Worm (Caenorhabditis elegans): ENCODE data around the gene perm-5.

The perm-5 gene

ce11 chrIV:5701646-5702045 lies 1.6 kb downstream of the perm-5 start:
- TF ChIP-seq him-1 (tag; optimal IDR thresholded peaks at IDR 0.05): no peak
- no peak for TF ChIP-seq dao-5 (tag; optimal IDR thresholded peaks at IDR 0.05)
- no peak for TF ChIP-seq W03F9.2 (tag; optimal IDR thresholded peaks at IDR 0.05)

DNA sequence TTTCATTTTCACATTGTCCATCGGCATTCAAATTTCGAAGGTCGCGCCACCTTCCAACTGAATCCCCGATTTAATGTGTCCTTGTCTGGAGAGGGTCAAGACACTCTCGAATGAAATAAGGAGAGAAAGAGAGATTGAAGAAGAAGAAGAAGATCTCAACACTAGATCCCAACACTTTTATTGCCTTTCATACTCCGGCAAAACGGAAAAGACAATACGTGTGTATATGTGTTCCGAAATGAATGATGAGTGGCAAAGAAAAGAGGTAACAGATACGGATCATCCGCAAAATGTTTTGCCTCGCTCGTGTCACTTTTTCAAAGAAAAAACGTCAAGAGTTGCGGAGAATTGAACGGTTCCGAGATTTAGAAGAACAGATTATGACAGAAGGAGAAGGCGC lies 2.9 kb downstream of the perm-5 start:
- no peak for TF ChIP-seq dao-5 (tag; optimal IDR thresholded peaks at IDR 0.05)

DNA sequence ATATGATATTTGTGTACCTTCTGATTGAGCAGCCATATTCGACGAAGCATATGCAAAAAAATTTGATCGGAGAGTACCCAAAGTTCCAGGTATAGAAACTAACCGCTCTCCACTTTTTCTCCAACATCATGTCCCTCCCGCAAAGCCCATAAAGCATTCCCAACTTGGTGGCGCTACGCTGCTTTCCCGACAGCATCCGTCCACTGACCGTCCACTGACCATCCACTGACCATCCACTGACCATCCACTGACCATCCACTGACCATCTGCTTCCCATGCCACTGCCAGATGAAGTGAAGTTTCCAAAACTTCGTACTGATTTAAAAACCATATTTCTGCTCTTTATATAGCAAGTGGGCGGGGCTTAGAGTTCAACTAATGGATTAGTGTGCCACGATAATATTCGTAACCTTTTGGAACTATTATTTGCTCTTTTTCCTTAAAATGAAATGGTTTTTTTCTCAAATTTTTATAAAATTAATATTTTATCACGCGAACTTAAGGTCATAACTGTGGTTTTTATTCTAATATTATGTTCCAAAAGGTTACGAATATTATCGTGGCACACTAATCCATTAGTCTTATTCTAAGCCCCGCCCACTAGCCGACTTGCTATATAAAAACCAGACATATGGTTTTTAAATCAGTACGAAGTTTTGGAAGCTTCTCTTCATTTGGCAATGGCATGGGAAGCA lies 12.7 kb downstream of the perm-5 start, which contains the start of gene C55C3.8:
TSS of gene C55C3.8 (plus strand) at position 645 of the 695 bp plus-strand sequence.
- no peak for TF ChIP-seq dao-5 (tag; optimal IDR thresholded peaks at IDR 0.05)

ce11 chrIV:5685014-5685413 lies 18.3 kb downstream of the perm-5 start, which contains the start of gene C55C3.3:
C55C3.3 (plus strand) TSS chrIV:5685287.
- no peak for TF ChIP-seq dao-5 (tag; optimal IDR thresholded peaks at IDR 0.05)
- no peak for TF ChIP-seq him-1 (tag; optimal IDR thresholded peaks at IDR 0.05)
- TF ChIP-seq W03F9.2 (tag; optimal IDR thresholded peaks at IDR 0.05): no peak

DNA sequence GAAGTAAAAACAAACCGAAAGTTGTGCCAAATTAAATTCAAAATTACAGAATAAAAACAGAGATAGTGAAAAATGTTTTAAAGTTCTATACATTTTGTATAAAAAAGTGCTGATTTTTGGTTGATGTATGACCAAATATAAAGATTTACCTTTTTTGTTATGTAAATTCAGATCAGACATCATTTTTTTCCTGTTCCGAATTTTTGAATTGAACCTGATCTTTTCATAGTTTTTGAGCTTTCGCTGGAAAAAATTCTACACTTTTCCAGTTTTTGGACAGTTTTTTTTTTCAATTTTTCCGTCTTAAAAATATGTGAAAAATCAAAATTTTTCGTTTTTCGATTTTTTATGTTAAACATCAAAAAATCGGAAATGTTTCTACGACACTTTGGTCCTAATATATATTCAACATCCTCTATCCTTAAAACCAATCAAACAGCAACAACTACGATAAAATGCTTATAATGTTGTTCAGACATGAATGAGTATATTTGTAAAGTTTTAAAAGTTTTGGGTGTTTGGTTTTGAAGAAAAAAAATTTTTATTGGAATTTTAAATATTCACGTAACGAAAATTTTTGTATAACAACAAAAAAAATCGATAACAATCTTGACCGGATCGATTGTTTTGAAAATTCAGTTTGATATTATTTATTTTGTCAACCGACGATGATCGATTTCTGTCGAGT lies 20.6 kb downstream of the perm-5 start, which contains the start of the genes C55C3.7 and C55C3.6:
TSS of gene C55C3.7 (minus strand) at position 101 of the 688 bp plus-strand sequence.
TSS of gene C55C3.6 (plus strand) at position 638 of the 688 bp plus-strand sequence.
- TF ChIP-seq him-1 (tag; optimal IDR thresholded peaks at IDR 0.05) (no peak), dao-5 (tag; optimal IDR thresholded peaks at IDR 0.05) (no peak), W03F9.2 (tag; optimal IDR thresholded peaks at IDR 0.05) (no peak)

- TF ChIP-seq W03F9.2 (tag; optimal IDR thresholded peaks at IDR 0.05): no peak
- TF ChIP-seq dao-5 (tag; optimal IDR thresholded peaks at IDR 0.05): no peak
- no peak for TF ChIP-seq him-1 (tag; optimal IDR thresholded peaks at IDR 0.05)
These were observed 25.2 kb downstream of the perm-5 start, which contains the start of gene C55C3.4 for ce11 chrIV:5678044-5678443. C55C3.4 (minus strand) TSS chrIV:5678144.

ce11 chrIV:5674435-5674834 lies 28.8 kb downstream of the perm-5 start, which contains the start of gene srd-5:
srd-5 (minus strand) TSS chrIV:5674535.
- TF ChIP-seq dao-5 (tag; optimal IDR thresholded peaks at IDR 0.05): no peak
- TF ChIP-seq W03F9.2 (tag; optimal IDR thresholded peaks at IDR 0.05): no peak
- TF ChIP-seq him-1 (tag; optimal IDR thresholded peaks at IDR 0.05): no peak

- no peak for TF ChIP-seq dao-5 (tag; optimal IDR thresholded peaks at IDR 0.05)
- TF ChIP-seq him-1 (tag; optimal IDR thresholded peaks at IDR 0.05): no peak
- no peak for TF ChIP-seq W03F9.2 (tag; optimal IDR thresholded peaks at IDR 0.05)
These were observed 31.9 kb downstream of the perm-5 start for ce11 chrIV:5671325-5671724.

DNA sequence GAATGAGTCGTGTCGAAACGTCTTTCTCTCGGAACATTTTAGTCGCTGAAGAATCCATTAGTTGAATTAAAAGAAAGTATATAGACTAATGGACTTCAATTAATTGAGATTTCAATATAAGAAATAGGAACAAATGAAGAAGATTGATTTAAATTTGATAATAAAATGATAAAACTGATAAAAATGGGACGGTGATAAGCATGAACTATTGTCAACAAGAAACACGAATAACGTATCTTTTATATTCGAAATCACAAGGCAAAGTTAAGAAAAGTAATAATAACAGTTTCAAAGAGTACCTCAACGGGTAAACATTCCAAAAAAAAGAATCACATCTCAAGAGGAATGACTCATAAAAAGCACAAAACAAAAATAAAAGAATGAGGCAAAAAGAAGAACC lies 33.8 kb downstream of the perm-5 start, which contains the start of gene T19E7.6:
TSS of gene T19E7.6 (minus strand) at position 45 of the 400 bp plus-strand sequence.
- no peak for TF ChIP-seq dao-5 (tag; optimal IDR thresholded peaks at IDR 0.05)
- no peak for TF ChIP-seq him-1 (tag; optimal IDR thresholded peaks at IDR 0.05)
- no peak for TF ChIP-seq W03F9.2 (tag; optimal IDR thresholded peaks at IDR 0.05)

DNA sequence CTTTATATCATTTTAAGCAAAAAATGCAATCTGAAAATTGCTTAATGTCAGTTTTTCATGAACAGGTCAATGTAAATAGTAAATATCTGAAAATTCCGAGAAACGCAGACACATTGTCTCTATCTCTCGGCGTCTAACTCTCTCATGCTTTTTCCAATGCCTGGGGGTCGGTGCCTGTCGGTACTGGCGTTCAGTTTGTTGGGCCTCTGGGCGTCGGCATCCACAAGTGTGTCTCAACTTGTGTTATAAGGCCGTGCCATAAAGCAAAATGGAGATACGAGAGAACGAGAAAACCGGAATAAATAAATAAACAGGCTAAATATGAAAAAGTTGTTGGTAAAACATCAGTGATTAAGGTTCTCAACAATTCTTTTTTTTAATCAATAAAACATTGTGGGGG lies 36.1 kb downstream of the perm-5 start:
- TF ChIP-seq W03F9.2 (tag; optimal IDR thresholded peaks at IDR 0.05) (no peak), dao-5 (tag; optimal IDR thresholded peaks at IDR 0.05) (no peak), him-1 (tag; optimal IDR thresholded peaks at IDR 0.05) (no peak)

DNA sequence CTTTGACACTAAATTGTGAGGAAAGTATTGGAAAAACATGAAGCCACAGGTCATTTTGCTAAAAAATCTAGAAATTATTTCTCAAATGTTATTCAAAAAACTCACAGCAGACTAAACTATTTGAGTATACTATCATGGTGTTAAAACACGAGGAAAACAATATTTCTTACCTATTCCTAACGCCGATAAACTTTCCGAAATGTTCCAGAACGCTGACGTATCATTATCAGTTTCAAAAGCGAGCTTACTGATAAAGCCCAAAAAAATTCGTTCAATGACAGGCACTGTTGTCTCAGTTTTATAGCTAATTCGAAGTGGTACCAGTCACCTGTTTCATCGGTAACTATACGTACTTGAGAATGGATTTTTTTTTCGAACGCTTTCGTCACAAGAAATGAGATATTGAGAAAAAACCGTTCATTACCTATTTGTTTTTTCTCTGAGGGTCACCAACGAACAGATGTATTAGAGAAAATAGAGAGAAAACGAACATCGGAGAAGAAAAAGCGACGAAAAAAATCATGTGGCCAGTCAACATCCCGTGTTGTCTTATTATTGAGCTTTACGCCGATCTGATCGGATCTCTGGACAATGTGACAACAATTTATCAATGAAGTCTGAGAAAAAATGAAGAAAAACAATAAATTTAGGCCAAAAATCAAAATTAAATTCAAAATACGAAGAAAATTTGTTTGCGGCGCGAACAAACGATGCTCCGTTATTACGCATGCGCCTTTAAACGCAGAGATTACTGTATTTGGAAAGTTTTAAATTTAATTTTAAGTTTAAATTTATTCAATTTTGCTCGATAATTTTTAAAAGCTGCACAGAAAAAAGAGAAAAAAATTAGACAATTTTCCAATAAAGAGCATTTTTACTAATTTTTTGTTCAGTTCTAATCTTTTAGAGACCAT lies 36.9 kb downstream of the perm-5 start:
- peak; percentile 11 for TF ChIP-seq W03F9.2 (tag; optimal IDR thresholded peaks at IDR 0.05)
- TF ChIP-seq him-1 (tag; optimal IDR thresholded peaks at IDR 0.05): no peak

DNA sequence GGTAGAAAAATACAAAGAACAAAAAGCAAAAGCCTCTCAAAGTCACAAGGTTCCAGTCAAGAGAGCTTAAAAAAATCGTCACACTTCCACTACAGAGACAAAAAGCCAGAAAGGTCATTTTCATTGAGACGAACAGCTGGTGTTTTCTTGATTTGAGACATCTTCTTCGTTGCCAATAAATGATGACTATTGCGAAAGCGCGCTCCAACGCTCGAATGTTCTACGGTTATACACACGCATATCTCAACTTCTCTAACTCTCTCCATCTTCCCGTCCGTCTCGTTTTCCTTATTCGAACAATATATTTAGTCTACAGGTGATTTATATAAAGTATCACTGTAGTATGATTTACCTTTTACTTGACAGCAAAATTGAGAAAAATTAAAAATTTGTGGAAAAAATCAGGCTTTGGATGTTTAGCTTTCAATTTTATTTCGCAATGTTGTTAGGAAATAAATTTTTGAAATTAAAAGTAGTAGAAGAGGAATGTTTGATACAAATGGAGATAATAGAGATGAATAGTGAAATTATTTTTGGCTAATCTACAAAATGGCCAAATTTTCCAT lies 37.8 kb downstream of the perm-5 start:
- TF ChIP-seq dao-5 (tag; optimal IDR thresholded peaks at IDR 0.05) (no peak), W03F9.2 (tag; optimal IDR thresholded peaks at IDR 0.05) (peak; percentile 32)

DNA sequence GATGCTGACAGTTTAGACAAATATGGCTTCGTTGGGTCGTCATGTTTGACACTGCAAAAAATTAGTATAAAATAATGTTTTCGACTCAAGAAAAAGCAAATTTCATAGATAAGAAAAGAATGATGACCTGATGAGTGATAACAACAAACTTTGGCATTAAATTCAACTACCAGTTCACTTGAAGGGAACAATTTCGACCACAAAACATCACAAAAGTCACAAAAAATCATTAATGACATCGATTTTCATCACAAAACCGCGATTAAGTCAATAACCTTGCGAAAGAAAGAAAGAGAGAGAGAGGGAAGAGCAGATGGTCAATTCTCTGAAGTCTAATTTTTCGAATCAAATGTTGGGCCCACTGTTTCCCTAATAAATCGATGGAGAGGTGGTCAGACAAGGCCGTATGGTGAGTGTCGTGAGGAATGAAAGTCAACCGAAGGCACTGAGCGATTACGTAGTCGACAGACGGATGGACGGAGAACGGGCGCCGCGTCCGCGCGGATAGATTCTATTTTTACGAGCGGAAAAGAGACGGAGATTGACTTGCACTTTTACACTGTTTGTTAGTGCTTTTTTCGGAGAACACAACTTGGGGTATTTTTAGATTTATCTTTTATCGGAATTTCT lies 38.8 kb downstream of the perm-5 start, which contains the start of gene bec-1:
TSS of gene bec-1 (minus strand) at position 51 of the 630 bp plus-strand sequence.
- TF ChIP-seq dao-5 (tag; optimal IDR thresholded peaks at IDR 0.05) (no peak), him-1 (tag; optimal IDR thresholded peaks at IDR 0.05) (no peak), W03F9.2 (tag; optimal IDR thresholded peaks at IDR 0.05) (no peak)
